Worm (Caenorhabditis elegans) whole organism, mixed stage, embryonic: ENCODE data around the gene srx-84.

ENCODE experiments used
- bed-3 ChIP-seq: fragments of 200-800 bp; sonication (Bioruptor generic); optimal IDR thresholded peaks from 3 replicates; lab custom pipeline; 2018; ENCODE audit warnings: mild to moderate bottlenecking, missing genetic modification characterization, moderate library complexity, missing compliant biosample characterization
- blmp-1 ChIP-seq: fragments of 150-350 bp; optimal IDR thresholded peaks from 2 replicates; lab custom pipeline; 2014; ENCODE audit warnings: missing biosample characterization, missing genetic modification characterization
- ceh-39 ChIP-seq: fragments of 150-350 bp; optimal IDR thresholded peaks from 2 replicates; lab custom pipeline; 2014; ENCODE audit warnings: missing biosample characterization, missing genetic modification characterization
- ceh-43 ChIP-seq: fragments of 200-800 bp; sonication (Bioruptor generic); optimal IDR thresholded peaks from 2 replicates; lab custom pipeline; 2018; ENCODE audit warnings: mild to moderate bottlenecking, missing genetic modification characterization, moderate library complexity, missing compliant biosample characterization
- ceh-83 ChIP-seq: fragments of 200-800 bp; sonication (Bioruptor generic); optimal IDR thresholded peaks from 2 replicates; lab custom pipeline; 2018; ENCODE audit warnings: mild to moderate bottlenecking, missing genetic modification characterization, missing compliant biosample characterization
- ces-1 ChIP-seq: fragments of 150-350 bp; optimal IDR thresholded peaks from 2 replicates; lab custom pipeline; 2014; ENCODE audit warnings: missing biosample characterization, missing genetic modification reagents, missing genetic modification characterization
- cnd-1 ChIP-seq: fragments of 200-800 bp; sonication (Bioruptor generic); optimal IDR thresholded peaks from 2 replicates; lab custom pipeline; 2018; ENCODE audit warnings: mild to moderate bottlenecking, missing genetic modification characterization, missing compliant biosample characterization
- drap-1 ChIP-seq: fragments of 200-800 bp; sonication (Bioruptor generic); optimal IDR thresholded peaks from 3 replicates; lab custom pipeline; 2018; ENCODE audit warnings: mild to moderate bottlenecking, missing genetic modification characterization, missing compliant biosample characterization
- elt-1 ChIP-seq: sonication (generic microtip); optimal IDR thresholded peaks from 2 replicates; lab custom pipeline; 2017; ENCODE audit warnings: missing genetic modification characterization, mild to moderate bottlenecking, missing compliant biosample characterization, antibody characterized with exemption, moderate library complexity, borderline replicate concordance; ENCODE audit not compliant: insufficient read depth
- elt-3 ChIP-seq: fragments of 150-350 bp; optimal IDR thresholded peaks from 2 replicates; lab custom pipeline; 2014; ENCODE audit warnings: missing biosample characterization, missing genetic modification characterization
- ham-2 ChIP-seq: fragments of 200-800 bp; sonication (Bioruptor generic); optimal IDR thresholded peaks from 2 replicates; lab custom pipeline; 2018; ENCODE audit warnings: mild to moderate bottlenecking, missing genetic modification characterization, missing compliant biosample characterization
- lin-13 ChIP-seq: fragments of 150-350 bp; optimal IDR thresholded peaks from 2 replicates; lab custom pipeline; 2014; ENCODE audit warnings: missing biosample characterization, missing genetic modification characterization
- lin-32 ChIP-seq: fragments of 200-800 bp; sonication (Bioruptor generic); optimal IDR thresholded peaks from 2 replicates; lab custom pipeline; 2018; ENCODE audit warnings: mild to moderate bottlenecking, missing genetic modification characterization, missing compliant biosample characterization
- lsy-2 ChIP-seq: fragments of 150-350 bp; optimal IDR thresholded peaks from 2 replicates; lab custom pipeline; 2014; ENCODE audit warnings: missing biosample characterization, missing genetic modification characterization
- mab-5 ChIP-seq: fragments of 150-350 bp; optimal IDR thresholded peaks from 2 replicates; lab custom pipeline; 2014; ENCODE audit warnings: missing biosample characterization, missing genetic modification characterization
- mep-1 ChIP-seq: fragments of 150-350 bp; optimal IDR thresholded peaks from 2 replicates; lab custom pipeline; 2017; ENCODE audit warnings: missing biosample characterization, missing genetic modification reagents, missing genetic modification characterization, inconsistent platforms
- mls-2 ChIP-seq: sonication (generic microtip); optimal IDR thresholded peaks from 2 replicates; lab custom pipeline; 2016; ENCODE audit warnings: mild to moderate bottlenecking, missing genetic modification characterization, moderate library complexity, missing compliant biosample characterization
- nhr-12 ChIP-seq: fragments of 150-350 bp; optimal IDR thresholded peaks from 2 replicates; lab custom pipeline; 2014; ENCODE audit warnings: missing biosample characterization, missing genetic modification characterization
- nhr-237 ChIP-seq: fragments of 150-350 bp; optimal IDR thresholded peaks from 2 replicates; lab custom pipeline; 2014; ENCODE audit warnings: missing biosample characterization, missing genetic modification characterization
- nhr-28 ChIP-seq: fragments of 150-350 bp; optimal IDR thresholded peaks from 2 replicates; lab custom pipeline; 2014; ENCODE audit warnings: missing biosample characterization, missing genetic modification characterization
- nhr-76 ChIP-seq: sonication (generic microtip); optimal IDR thresholded peaks from 2 replicates; lab custom pipeline; 2017; ENCODE audit warnings: missing biosample characterization, missing genetic modification characterization
- pha-4 ChIP-seq: fragments of 150-350 bp; optimal IDR thresholded peaks from 2 replicates; lab custom pipeline; 2018; ENCODE audit warnings: missing biosample characterization, missing genetic modification reagents, missing genetic modification characterization
- sem-2 ChIP-seq: fragments of 200-800 bp; sonication (Bioruptor generic); optimal IDR thresholded peaks from 2 replicates; lab custom pipeline; 2018; ENCODE audit warnings: mild to moderate bottlenecking, missing genetic modification characterization, missing compliant biosample characterization
- snpc-4 ChIP-seq: fragments of 150-350 bp; optimal IDR thresholded peaks from 2 replicates; lab custom pipeline; 2014; ENCODE audit warnings: missing biosample characterization, missing genetic modification characterization
- sptf-1 ChIP-seq: sonication (generic microtip); optimal IDR thresholded peaks from 2 replicates; lab custom pipeline; 2017; ENCODE audit warnings: mild to moderate bottlenecking, missing genetic modification characterization, moderate library complexity, missing compliant biosample characterization
- tbx-8 ChIP-seq: fragments of 200-800 bp; sonication (Bioruptor generic); optimal IDR thresholded peaks from 2 replicates; lab custom pipeline; 2018; ENCODE audit warnings: mild to moderate bottlenecking, missing genetic modification characterization, moderate library complexity, missing compliant biosample characterization
- unc-120 ChIP-seq: sonication (generic microtip); optimal IDR thresholded peaks from 2 replicates; lab custom pipeline; 2017; ENCODE audit warnings: missing genetic modification characterization, missing compliant biosample characterization; ENCODE audit not compliant: poor library complexity, severe bottlenecking
- unc-39 ChIP-seq: fragments of 150-350 bp; optimal IDR thresholded peaks from 2 replicates; lab custom pipeline; 2014; ENCODE audit warnings: missing biosample characterization, missing genetic modification characterization
- unc-62 ChIP-seq: fragments of 150-350 bp; optimal IDR thresholded peaks from 2 replicates; lab custom pipeline; 2014; ENCODE audit warnings: missing biosample characterization, missing genetic modification reagents, missing genetic modification characterization
- ztf-11 ChIP-seq: fragments of 150-350 bp; optimal IDR thresholded peaks from 2 replicates; lab custom pipeline; 2014; ENCODE audit warnings: missing biosample characterization, missing genetic modification characterization

Gene srx-84

ce11 chrV:11613007-11613406 lies 14.1 kb downstream of the srx-84 start, which contains the start of gene tag-290:
Gene tag-290, plus strand, starts transcription at chrV:11613307.
- TF ChIP-seq unc-120 (tag; lab: Kevin White, UChicago), result no peak
- no peak for TF ChIP-seq sem-2
- no peak for TF ChIP-seq mep-1 (tag; lab: Kevin White, UChicago)
- no peak for TF ChIP-seq tbx-8
- no peak for TF ChIP-seq elt-3
- no peak for TF ChIP-seq ztf-11 (tag; lab: Kevin White, UChicago)
- no peak for TF ChIP-seq ceh-39 (tag; lab: Kevin White, UChicago)
- TF ChIP-seq drap-1 (GFP tag; lab: Kevin White, UChicago), result no peak
- no peak for TF ChIP-seq mls-2
- TF ChIP-seq elt-1 (tag; lab: Kevin White, UChicago), result no peak
- no peak for TF ChIP-seq blmp-1 (tag; lab: Kevin White, UChicago)
- TF ChIP-seq nhr-28 (tag; lab: Kevin White, UChicago), result no peak
- TF ChIP-seq bed-3 (GFP tag; lab: Kevin White, UChicago), result no peak
- TF ChIP-seq lin-32 (GFP tag; lab: Kevin White, UChicago), result no peak
- no peak for TF ChIP-seq lin-13

ce11 chrV:11614805-11615497 lies 16.0 kb downstream of the srx-84 start:
- no peak for TF ChIP-seq blmp-1 (tag; lab: Kevin White, UChicago)
- TF ChIP-seq pha-4 (tag; lab: Kevin White, UChicago), result no peak
- no peak for TF ChIP-seq snpc-4 (tag; lab: Kevin White, UChicago)
- TF ChIP-seq unc-39 (tag; lab: Kevin White, UChicago), result no peak
- no peak for TF ChIP-seq nhr-28 (tag; lab: Kevin White, UChicago)
- TF ChIP-seq mep-1 (tag; lab: Kevin White, UChicago), result no peak
- TF ChIP-seq elt-3, result no peak
- TF ChIP-seq elt-1 (tag; lab: Kevin White, UChicago), result peak; percentile 67

ce11 chrV:11615948-11616681 lies 17.2 kb downstream of the srx-84 start, which contains the start of gene nlp-24:
Gene nlp-24, plus strand, starts transcription at chrV:11616376.
- TF ChIP-seq ham-2 (GFP tag; lab: Kevin White, UChicago), result no peak
- no peak for TF ChIP-seq nhr-12
- TF ChIP-seq lin-13, result no peak
- no peak for TF ChIP-seq unc-62 (GFP tag; lab: Kevin White, UChicago)
- TF ChIP-seq ceh-43 (GFP tag; lab: Kevin White, UChicago), result no peak
- no peak for TF ChIP-seq cnd-1
- TF ChIP-seq ces-1 (GFP tag; lab: Kevin White, UChicago), result no peak
- TF ChIP-seq drap-1 (GFP tag; lab: Kevin White, UChicago), result no peak
- no peak for TF ChIP-seq sptf-1 (tag; lab: Kevin White, UChicago)
- no peak for TF ChIP-seq lsy-2 (tag; lab: Kevin White, UChicago)
- no peak for TF ChIP-seq mep-1 (tag; lab: Kevin White, UChicago)
- no peak for TF ChIP-seq elt-1 (tag; lab: Kevin White, UChicago)
- TF ChIP-seq nhr-76 (tag; lab: Kevin White, UChicago), result no peak
- no peak for TF ChIP-seq tbx-8
- TF ChIP-seq mab-5, result no peak

- TF ChIP-seq snpc-4 (tag; lab: Kevin White, UChicago) (no peak), drap-1 (GFP tag; lab: Kevin White, UChicago) (no peak)
- TF ChIP-seq, all 35 proteins: peak for 0
These were observed 17.9 kb downstream of the srx-84 start for ce11 chrV:11616813-11617212.

- TF ChIP-seq ceh-39 (tag; lab: Kevin White, UChicago) (no peak), blmp-1 (tag; lab: Kevin White, UChicago) (no peak), ceh-43 (GFP tag; lab: Kevin White, UChicago) (no peak), nhr-237 (no peak), ztf-11 (tag; lab: Kevin White, UChicago) (no peak), snpc-4 (tag; lab: Kevin White, UChicago) (no peak), elt-3 (no peak), tbx-8 (no peak), lin-13 (no peak), ceh-83 (GFP tag; lab: Kevin White, UChicago) (no peak)
- TF ChIP-seq, all 35 proteins: peak for 0
These were observed 19.3 kb downstream of the srx-84 start, which contains the start of gene glb-15 for ce11 chrV:11618173-11618572. Gene glb-15, minus strand, starts transcription at chrV:11618273.
